Fruit fly (Drosophila melanogaster) whole organism, pupa: ENCODE results near the gene Sh.
A peak's percentile ranks its signal among the peaks of the same experiment; 100 is the strongest.

Experiments
- CG10348 ChIP-seq: fragments of 200-800 bp; sonication (Bioruptor generic); IDR thresholded peaks from 2 replicates; pipeline ENCODE4 v1.3.6; 2022; ENCODE audit warnings: missing biosample characterization, missing genetic modification characterization
- CG12605 ChIP-seq: fragments of 200-800 bp; sonication (Bioruptor generic); IDR thresholded peaks from 2 replicates; pipeline ENCODE4 v1.3.6; 2022; ENCODE audit warnings: missing biosample characterization, missing genetic modification characterization
- CG13204 ChIP-seq: fragments of 200-800 bp; sonication (Bioruptor generic); optimal IDR thresholded peaks from 2 replicates; lab custom pipeline; 2018; ENCODE audit warnings: missing biosample characterization, mild to moderate bottlenecking, missing genetic modification characterization, moderate library complexity
- CG14655 ChIP-seq: fragments of 200-800 bp; sonication (Bioruptor generic); optimal IDR thresholded peaks from 3 replicates; lab custom pipeline; 2017; ENCODE audit warnings: mild to moderate bottlenecking, missing biosample characterization, missing genetic modification reagents, missing genetic modification characterization
- CG15710 ChIP-seq: fragments of 200-800 bp; sonication (Bioruptor generic); optimal IDR thresholded peaks from 2 replicates; lab custom pipeline; 2018; ENCODE audit warnings: missing biosample characterization, mild to moderate bottlenecking, missing genetic modification characterization, moderate library complexity
- CG17806 ChIP-seq: fragments of 200-800 bp; sonication (Bioruptor generic); optimal IDR thresholded peaks from 2 replicates; lab custom pipeline; 2018; ENCODE audit warnings: missing biosample characterization, mild to moderate bottlenecking, missing genetic modification characterization, moderate library complexity
- CG32121 ChIP-seq: fragments of 200-800 bp; sonication (Bioruptor generic); IDR thresholded peaks from 2 replicates; pipeline ENCODE4 v1.3.6; 2022; ENCODE audit warnings: missing biosample characterization, missing genetic modification characterization
- CG34367 ChIP-seq: fragments of 200-800 bp; sonication (Bioruptor generic); optimal IDR thresholded peaks from 2 replicates; lab custom pipeline; 2018; ENCODE audit warnings: missing biosample characterization, mild to moderate bottlenecking, missing genetic modification characterization
- CG4496 ChIP-seq: fragments of 200-800 bp; sonication (Bioruptor generic); IDR thresholded peaks from 3 replicates; pipeline ENCODE4 v1.3.6; 2022; ENCODE audit warnings: missing biosample characterization, missing genetic modification characterization
- CG8159 ChIP-seq: fragments of 200-800 bp; sonication (Bioruptor generic); optimal IDR thresholded peaks from 3 replicates; lab custom pipeline; 2018; ENCODE audit warnings: missing biosample characterization, mild to moderate bottlenecking, missing genetic modification characterization, moderate library complexity
- CG8301 ChIP-seq: fragments of 200-800 bp; sonication (Bioruptor generic); optimal IDR thresholded peaks from 2 replicates; lab custom pipeline; 2018; ENCODE audit warnings: missing biosample characterization, mild to moderate bottlenecking, missing genetic modification characterization
- CG9948 ChIP-seq: fragments of 200-800 bp; sonication (Bioruptor generic); optimal IDR thresholded peaks from 2 replicates; lab custom pipeline; 2018; ENCODE audit warnings: missing biosample characterization, mild to moderate bottlenecking, missing genetic modification characterization, moderate library complexity
- D1 ChIP-seq: fragments of 200-800 bp; sonication (Bioruptor generic); optimal IDR thresholded peaks from 2 replicates; lab custom pipeline; 2018; ENCODE audit warnings: missing biosample characterization, mild to moderate bottlenecking, missing genetic modification characterization, moderate library complexity
- EcR ChIP-seq: fragments of 200-800 bp; sonication (Bioruptor generic); optimal IDR thresholded peaks from 3 replicates; lab custom pipeline; 2019; ENCODE audit warnings: missing biosample characterization, missing genetic modification characterization, mild to moderate bottlenecking, moderate library complexity, missing genetic modification reagents
- Ets98B ChIP-seq: fragments of 200-800 bp; sonication (Bioruptor generic); IDR thresholded peaks from 2 replicates; pipeline ENCODE4 v1.3.6; 2022; ENCODE audit warnings: missing biosample characterization, missing genetic modification characterization
- Pif1A ChIP-seq: fragments of 200-800 bp; sonication (Bioruptor generic); optimal IDR thresholded peaks from 3 replicates; lab custom pipeline; 2016; ENCODE audit warnings: missing biosample characterization, missing genetic modification characterization
- Pif1B ChIP-seq: fragments of 200-800 bp; sonication (Bioruptor generic); optimal IDR thresholded peaks from 3 replicates; lab custom pipeline; 2016; ENCODE audit warnings: missing biosample characterization, missing genetic modification characterization
- Snoo ChIP-seq: fragments of 200-800 bp; sonication (Bioruptor generic); optimal IDR thresholded peaks from 3 replicates; lab custom pipeline; 2017; ENCODE audit warnings: missing biosample characterization, mild to moderate bottlenecking, missing genetic modification characterization, inconsistent platforms
- fd96Ca ChIP-seq: fragments of 200-800 bp; sonication (Bioruptor generic); IDR thresholded peaks from 3 replicates; pipeline ENCODE4 v1.3.6; 2022; ENCODE audit warnings: missing biosample characterization, missing genetic modification characterization
- gl ChIP-seq: fragments of 200-800 bp; sonication (Bioruptor generic); optimal IDR thresholded peaks from 2 replicates; lab custom pipeline; 2018; ENCODE audit warnings: missing biosample characterization, mild to moderate bottlenecking, missing genetic modification characterization
- rn ChIP-seq: fragments of 200-800 bp; sonication (Bioruptor generic); IDR thresholded peaks from 2 replicates; pipeline ENCODE4 v1.3.6; 2022; ENCODE audit warnings: missing biosample characterization, missing genetic modification characterization

Sh gene

DNA sequence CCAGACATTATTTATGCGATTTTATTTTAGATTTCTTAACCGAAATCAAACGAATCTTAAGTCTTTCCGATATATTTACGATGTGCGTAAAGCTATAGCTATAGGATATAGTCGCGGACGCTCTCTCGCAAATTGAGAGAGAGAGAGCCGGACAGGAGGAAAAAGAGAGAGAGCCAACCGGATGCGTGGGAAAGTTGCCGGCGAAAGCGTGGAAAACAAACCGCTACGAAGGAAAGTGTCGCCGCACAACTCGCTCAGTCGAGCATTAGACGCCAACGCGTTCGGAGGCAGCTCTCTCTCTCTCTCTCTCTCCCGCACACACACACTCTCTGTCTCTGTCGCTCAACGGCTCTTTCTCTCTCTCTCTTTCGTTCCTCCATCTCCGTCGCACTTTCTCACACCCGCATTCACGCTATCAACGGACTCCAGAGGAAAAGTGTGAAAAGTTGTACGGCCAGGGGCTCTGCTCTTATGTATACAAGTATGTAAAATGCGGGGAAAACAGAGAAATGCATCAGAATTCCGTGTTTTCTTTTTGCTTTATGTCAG is 39.4 kb downstream of the Sh start, which contains the start of gene CG6867:
Gene CG6867 (plus strand): TSS at position 256 of the 549 bp plus-strand sequence.
- TF ChIP-seq CG8159 (tag; lab: Kevin White, UChicago) (no peak), Pif1A (GFP tag; lab: Kevin White, UChicago) (no peak), CG32121 (GFP tag; lab: Robert Waterston, UW) (no peak), CG14655 (GFP tag; lab: Kevin White, UChicago) (no peak)

DNA sequence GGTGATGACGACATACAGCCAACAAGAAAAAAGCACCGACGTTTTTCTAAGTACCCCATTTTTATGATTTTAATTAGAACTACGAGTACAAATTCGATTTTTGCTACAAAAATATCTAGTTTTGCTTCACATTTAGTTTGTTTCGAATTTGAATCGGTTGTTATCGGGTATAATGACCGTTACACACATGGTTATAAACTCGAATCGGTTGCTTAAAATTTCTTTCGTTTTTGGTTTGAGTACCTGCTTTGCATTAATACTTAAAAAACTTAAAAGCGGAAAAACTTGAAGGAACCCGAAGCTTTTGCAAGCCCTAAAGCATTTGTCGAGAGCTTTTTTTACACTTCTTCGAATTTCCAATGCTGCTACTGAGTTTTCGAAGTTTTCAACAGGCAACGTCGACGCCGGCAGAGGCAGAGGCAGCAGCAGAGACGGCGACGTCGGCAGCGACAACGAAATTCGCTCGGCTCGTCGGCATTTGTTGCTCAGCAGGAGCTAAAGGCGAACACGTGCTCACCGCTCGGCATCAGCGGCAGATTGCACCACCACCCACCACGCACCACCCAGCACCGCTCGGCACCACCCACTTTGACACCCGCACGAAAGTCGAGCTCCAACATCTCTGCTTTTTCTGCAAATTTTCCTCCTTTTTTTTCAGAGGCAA is 44.5 kb downstream of the Sh start:
- TF ChIP-seq CG12605 (no peak), CG17806 (tag; lab: Kevin White, UChicago) (no peak), fd96Ca (no peak), rn (no peak), Pif1B (GFP tag; lab: Kevin White, UChicago) (no peak), CG4496 (GFP tag; lab: Robert Waterston, UW) (no peak), Ets98B (no peak), D1 (tag; lab: Kevin White, UChicago) (no peak), EcR (GFP tag; lab: Kevin White, UChicago) (no peak), CG8159 (tag; lab: Kevin White, UChicago) (no peak), CG15710 (tag; lab: Kevin White, UChicago) (no peak), CG32121 (GFP tag; lab: Robert Waterston, UW) (no peak), CG34367 (tag; lab: Kevin White, UChicago) (no peak), gl (no peak), Snoo (tag; lab: Kevin White, UChicago) (no peak)

DNA sequence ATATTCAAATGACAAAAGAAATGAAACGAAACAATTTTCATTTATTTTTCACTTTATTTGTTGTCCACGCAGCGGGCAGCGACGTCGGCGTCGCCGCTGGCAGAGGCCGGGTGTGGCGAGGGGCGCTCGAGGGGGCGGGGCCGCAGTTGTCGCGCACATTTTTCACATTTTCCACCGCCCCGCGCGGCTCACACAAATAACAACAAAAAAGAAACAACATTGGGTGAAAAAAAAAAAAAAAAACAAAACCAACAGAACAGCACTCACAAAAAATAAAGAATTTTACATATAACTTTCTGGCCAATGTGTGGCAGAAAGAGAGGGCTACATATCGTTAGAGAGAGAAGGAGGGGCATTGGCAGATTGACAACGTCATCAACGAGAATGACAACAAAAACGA is 48.4 kb downstream of the Sh start:
- TF ChIP-seq D1 (tag; lab: Kevin White, UChicago) (no peak), gl (no peak), CG15710 (tag; lab: Kevin White, UChicago) (no peak), EcR (GFP tag; lab: Kevin White, UChicago) (no peak), CG8159 (tag; lab: Kevin White, UChicago) (no peak), CG4496 (GFP tag; lab: Robert Waterston, UW) (peak; percentile 79), CG10348 (GFP tag; lab: Robert Waterston, UW) (no peak), Snoo (tag; lab: Kevin White, UChicago) (no peak), CG12605 (peak; percentile 79; the same call in 1 of the 2 replicates), CG13204 (GFP tag; lab: Kevin White, UChicago) (no peak), CG14655 (GFP tag; lab: Kevin White, UChicago) (peak; percentile 57), fd96Ca (peak; percentile 82), CG32121 (GFP tag; lab: Robert Waterston, UW) (peak; percentile 92), CG17806 (tag; lab: Kevin White, UChicago) (no peak), Pif1A (GFP tag; lab: Kevin White, UChicago) (no peak), Ets98B (peak; percentile 86), CG9948 (tag; lab: Kevin White, UChicago) (no peak), rn (peak; percentile 71), CG8301 (tag; lab: Kevin White, UChicago) (peak; percentile 33), Pif1B (GFP tag; lab: Kevin White, UChicago) (no peak), CG34367 (tag; lab: Kevin White, UChicago) (no peak)

DNA sequence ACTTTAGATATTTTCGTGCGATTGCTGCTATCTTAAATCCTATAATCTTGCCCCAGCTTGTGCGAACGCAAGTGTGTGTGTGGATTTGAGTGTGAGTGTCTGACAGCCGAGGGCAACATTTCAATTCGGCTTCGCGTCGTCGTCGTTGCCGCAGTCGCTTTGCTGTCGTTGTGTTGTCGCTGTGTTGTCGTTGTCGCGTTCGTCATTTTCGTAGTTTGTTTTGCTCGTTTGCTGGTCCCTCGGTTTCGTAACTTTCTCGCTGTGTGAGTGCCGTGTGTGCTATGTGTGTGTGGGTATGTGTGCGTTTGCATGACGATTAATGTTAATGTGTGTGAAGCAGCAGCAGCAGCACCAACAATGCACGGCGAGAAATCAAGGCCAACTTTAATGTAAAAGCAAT is 53.6 kb downstream of the Sh start:
- TF ChIP-seq Pif1A (GFP tag; lab: Kevin White, UChicago) (no peak), EcR (GFP tag; lab: Kevin White, UChicago) (no peak), CG32121 (GFP tag; lab: Robert Waterston, UW) (no peak), Ets98B (no peak), D1 (tag; lab: Kevin White, UChicago) (no peak), CG14655 (GFP tag; lab: Kevin White, UChicago) (no peak), rn (no peak), Snoo (tag; lab: Kevin White, UChicago) (no peak), fd96Ca (no peak), Pif1B (GFP tag; lab: Kevin White, UChicago) (no peak), CG8301 (tag; lab: Kevin White, UChicago) (no peak), CG12605 (no peak), CG13204 (GFP tag; lab: Kevin White, UChicago) (no peak)
- TF ChIP-seq, all 21 proteins: peak for 0

DNA sequence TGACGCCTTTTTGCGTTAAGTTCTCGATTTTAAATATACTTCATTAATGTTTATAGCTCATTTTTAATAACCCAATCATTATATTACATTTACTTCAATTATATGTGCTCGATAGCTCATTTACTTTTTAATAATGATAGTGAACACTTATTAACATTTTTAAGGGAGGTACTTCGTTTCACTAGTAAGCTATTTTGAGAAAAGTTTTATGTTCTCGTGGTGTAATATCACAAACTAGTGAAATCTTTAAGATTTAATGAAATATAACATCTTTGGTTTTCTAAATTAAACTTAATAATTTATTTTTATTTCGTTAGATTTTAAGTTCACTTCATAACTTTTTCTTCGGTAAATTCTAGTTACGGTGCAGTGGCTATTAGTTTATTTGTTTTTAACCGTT is 55.5 kb downstream of the Sh start, which contains the start of gene CG12672:
Gene CG12672 (minus strand): TSS at position 101 of the 400 bp plus-strand sequence.
- TF ChIP-seq CG34367 (tag; lab: Kevin White, UChicago): no peak
- no peak for TF ChIP-seq Pif1A (GFP tag; lab: Kevin White, UChicago)
- TF ChIP-seq CG4496 (GFP tag; lab: Robert Waterston, UW): no peak
- TF ChIP-seq gl: no peak
- no peak for TF ChIP-seq fd96Ca
- TF ChIP-seq CG14655 (GFP tag; lab: Kevin White, UChicago): no peak
- TF ChIP-seq CG8301 (tag; lab: Kevin White, UChicago): no peak
- TF ChIP-seq Ets98B: no peak
- TF ChIP-seq CG10348 (GFP tag; lab: Robert Waterston, UW): no peak
- TF ChIP-seq CG32121 (GFP tag; lab: Robert Waterston, UW): no peak
- no peak for TF ChIP-seq CG17806 (tag; lab: Kevin White, UChicago)
- no peak for TF ChIP-seq rn
- TF ChIP-seq CG12605: no peak
- TF ChIP-seq CG13204 (GFP tag; lab: Kevin White, UChicago): no peak
- TF ChIP-seq Snoo (tag; lab: Kevin White, UChicago): no peak
